Worm (Caenorhabditis elegans): Measurements from ENCODE around the gene fipr-7.
A peak's percentile ranks its signal among the peaks of the same experiment; 100 is the strongest.

Gene fipr-7

ce11 chrV:10252682-10253081 is 23.1 kb downstream of the fipr-7 start:
- TF ChIP-seq ama-1 (optimal IDR thresholded peaks at IDR 0.05) (no peak), ama-1 (GFP tag; optimal IDR thresholded peaks at IDR 0.05) (peak in 1 of 2 experiments; percentile 64), D2030.7 (GFP tag; IDR thresholded peaks at IDR 0.05) (no peak), him-1 (tag; optimal IDR thresholded peaks at IDR 0.05) (peak; percentile 25), Y56A3A.18 (GFP tag; IDR thresholded peaks at IDR 0.05) (peak; percentile 44; the same call in 1 of the 2 replicates), B0336.3 (GFP tag; IDR thresholded peaks at IDR 0.05) (peak; percentile 53; the same call in 1 of the 2 replicates), sdz-38 (tag; optimal IDR thresholded peaks at IDR 0.05) (no peak), F49E8.2 (tag; optimal IDR thresholded peaks at IDR 0.05; ENCODE audit: insufficient read depth) (peak; percentile 10), Y95B8A.8 (GFP tag; IDR thresholded peaks at IDR 0.05) (peak; percentile 67; the same call in 1 of the 2 replicates), madf-6 (GFP tag; IDR thresholded peaks at IDR 0.05) (0 out of 2 replicates have a peak, but pooled peaks have one; percentile 11), hrde-1 (tag; optimal IDR thresholded peaks at IDR 0.05; ENCODE audit: borderline replicate concordance) (no peak), cebp-1 (GFP tag; IDR thresholded peaks at IDR 0.05) (no peak; the same call in 1 of the 2 replicates), cebp-1 (tag; optimal IDR thresholded peaks at IDR 0.05) (peak; percentile 24)

ce11 chrV:10255005-10255472 is 25.4 kb downstream of the fipr-7 start, which contains the start of gene rop-1:
TSS of gene rop-1 (minus strand) at chrV:10255055.
- TF ChIP-seq rcor-1 (GFP tag; IDR thresholded peaks at IDR 0.05) (no peak), bed-1 (GFP tag; IDR thresholded peaks at IDR 0.05) (no peak), Y53G8AR.9 (GFP tag; conservative IDR thresholded peaks at IDR 0.05) (no peak), nhr-80 (tag; optimal IDR thresholded peaks at IDR 0.05) (peak; percentile 38), snpc-1.1 (tag; optimal IDR thresholded peaks at IDR 0.05; ENCODE audit: insufficient read depth) (no peak), snpc-4 (GFP tag; optimal IDR thresholded peaks at IDR 0.05) (no peak), snpc-4 (tag; optimal IDR thresholded peaks at IDR 0.05) (peak in 1 of 4 experiments; percentile 8), ekl-4 (GFP tag; IDR thresholded peaks at IDR 0.05) (no peak), egrh-3 (GFP tag; IDR thresholded peaks at IDR 0.05) (no peak), madf-10 (tag; optimal IDR thresholded peaks at IDR 0.05) (no peak), unc-62 (GFP tag; optimal IDR thresholded peaks at IDR 0.05) (peak; percentile 42), F57A8.1 (GFP tag; optimal IDR thresholded peaks at IDR 0.05) (no peak), dpff-1 (tag; optimal IDR thresholded peaks at IDR 0.05) (no peak), rec-8 (tag; optimal IDR thresholded peaks at IDR 0.05) (no peak), pha-4 (tag; optimal IDR thresholded peaks at IDR 0.05) (no peak), cebp-1 (GFP tag; IDR thresholded peaks at IDR 0.05) (0 out of 2 replicates have a peak, but pooled peaks have one; percentile 31), cebp-1 (tag; optimal IDR thresholded peaks at IDR 0.05) (peak; percentile 87), T26A5.8 (tag; optimal IDR thresholded peaks at IDR 0.05) (no peak), xnd-1 (tag; optimal IDR thresholded peaks at IDR 0.05) (no peak), B0336.3 (GFP tag; IDR thresholded peaks at IDR 0.05) (no peak), attf-6 (GFP tag; IDR thresholded peaks at IDR 0.05) (no peak), snpc-1.3 (tag; optimal IDR thresholded peaks at IDR 0.05; ENCODE audit: insufficient read depth) (no peak)

ce11 chrV:10256050-10256449 is 26.4 kb downstream of the fipr-7 start, which contains the start of gene nhr-232:
TSS of gene nhr-232 (plus strand) at chrV:10256170.
- TF ChIP-seq gei-17 (GFP tag; optimal IDR thresholded peaks at IDR 0.05): no peak
- TF ChIP-seq madf-8 (GFP tag; conservative IDR thresholded peaks at IDR 0.05): no peak
- no peak for TF ChIP-seq atf-7 (tag; optimal IDR thresholded peaks at IDR 0.05)
- peak; percentile 31 for TF ChIP-seq pha-4 (tag; optimal IDR thresholded peaks at IDR 0.05)
- no peak for TF ChIP-seq dox-1 (GFP tag; IDR thresholded peaks at IDR 0.05)
- TF ChIP-seq somi-1 (GFP tag; optimal IDR thresholded peaks at IDR 0.05): no peak
- no peak for TF ChIP-seq cebp-1 (GFP tag; IDR thresholded peaks at IDR 0.05)
- peak; percentile 32 for TF ChIP-seq cebp-1 (tag; optimal IDR thresholded peaks at IDR 0.05)
- peak; percentile 91 for TF ChIP-seq nhr-80 (tag; optimal IDR thresholded peaks at IDR 0.05)
- TF ChIP-seq C06A6.2 (GFP tag; conservative IDR thresholded peaks at IDR 0.05): no peak
- no peak for TF ChIP-seq lsy-27 (tag; optimal IDR thresholded peaks at IDR 0.05; ENCODE audit: borderline replicate concordance, insufficient read depth)
- no peak for TF ChIP-seq F23B12.7 (tag; optimal IDR thresholded peaks at IDR 0.05; ENCODE audit: insufficient read depth)
- no peak for TF ChIP-seq tlf-1 (GFP tag; optimal IDR thresholded peaks at IDR 0.05)

Measured in whole organism, young adult.